Fruit fly (Drosophila melanogaster): ENCODE measurements around the gene RYa-R.

RYa-R gene

dm6 chr3R:26988412-26988981 is 8.3 kb upstream of the RYa-R start, which contains the start of gene CG31075 (continued):
- peak; percentile 97 for TF ChIP-seq eg (GFP tag; IDR thresholded peaks at IDR 0.05)
- peak; percentile 88 for TF ChIP-seq Sox102F (GFP tag; optimal IDR thresholded peaks at IDR 0.05)
- TF ChIP-seq CG11294 (GFP tag; IDR thresholded peaks at IDR 0.05), result peak; percentile 75
- peak; percentile 93 for TF ChIP-seq Ets96B (tag; optimal IDR thresholded peaks at IDR 0.05)
- TF ChIP-seq CG10631 (GFP tag; optimal IDR thresholded peaks at IDR 0.05), result peak; percentile 91
- peak; percentile 76 for TF ChIP-seq net (GFP tag; optimal IDR thresholded peaks at IDR 0.05)
- peak; percentile 84 for TF ChIP-seq spab (GFP tag; optimal IDR thresholded peaks at IDR 0.05)
- peak; percentile 87 for TF ChIP-seq Smox (GFP tag; optimal IDR thresholded peaks at IDR 0.05)
- peak; percentile 76 for TF ChIP-seq Blimp-1 (GFP tag; optimal IDR thresholded peaks at IDR 0.05)
- TF ChIP-seq CG6808 (GFP tag; optimal IDR thresholded peaks at IDR 0.05), result peak; percentile 86
- peak; percentile 73 for TF ChIP-seq CG4318 (GFP tag; optimal IDR thresholded peaks at IDR 0.05)
- TF ChIP-seq dsx (GFP tag; optimal IDR thresholded peaks at IDR 0.05; ENCODE audit: poor library complexity, severe bottlenecking), result peak; percentile 93
- peak; percentile 92 for TF ChIP-seq cyc (GFP tag; optimal IDR thresholded peaks at IDR 0.05)
- peak; percentile 41 for TF ChIP-seq Sox15 (GFP tag; optimal IDR thresholded peaks at IDR 0.05)
- peak; percentile 69 for TF ChIP-seq Hr39 (GFP tag; optimal IDR thresholded peaks at IDR 0.05)
- peak; percentile 87 for TF ChIP-seq Eip75B (GFP tag; optimal IDR thresholded peaks at IDR 0.05)
- TF ChIP-seq CG11902 (GFP tag; optimal IDR thresholded peaks at IDR 0.05), result peak; percentile 80
- TF ChIP-seq Eip78C (GFP tag), result peak; percentile 98

- peak; percentile 68 for TF ChIP-seq Sox102F (GFP tag; optimal IDR thresholded peaks at IDR 0.05)
- TF ChIP-seq ss (GFP tag; optimal IDR thresholded peaks at IDR 0.05), result peak; percentile 15 to 57
- peak; percentile 46 for TF ChIP-seq CG11762 (GFP tag; optimal IDR thresholded peaks at IDR 0.05; ENCODE audit: insufficient read depth)
- no peak for TF ChIP-seq CG6163 (GFP tag; IDR thresholded peaks at IDR 0.05)
- peak; percentile 26 for TF ChIP-seq Lpt (GFP tag; optimal IDR thresholded peaks at IDR 0.05)
- peak; percentile 65 for TF ChIP-seq CG6276 (GFP tag; optimal IDR thresholded peaks at IDR 0.05)
- peak; percentile 94 for TF ChIP-seq svp (GFP tag)
- TF ChIP-seq CG7368 (GFP tag; optimal IDR thresholded peaks at IDR 0.05), result peak; percentile 65
- TF ChIP-seq CG3032 (tag; optimal IDR thresholded peaks at IDR 0.05), result peak; percentile 53
- no peak for TF ChIP-seq net (GFP tag; optimal IDR thresholded peaks at IDR 0.05)
- peak; percentile 67 for TF ChIP-seq dsx (GFP tag; optimal IDR thresholded peaks at IDR 0.05; ENCODE audit: poor library complexity, severe bottlenecking)
- peak; percentile 48 for TF ChIP-seq vri (GFP tag; optimal IDR thresholded peaks at IDR 0.05)
- TF ChIP-seq eg (GFP tag; IDR thresholded peaks at IDR 0.05), result 0 out of 3 replicates have a peak, but pooled peaks have one; percentile 38
- peak; percentile 50 for TF ChIP-seq Ets96B (tag; optimal IDR thresholded peaks at IDR 0.05)
- no peak for TF ChIP-seq fd59A (GFP tag; optimal IDR thresholded peaks at IDR 0.05)
- peak; percentile 42 for TF ChIP-seq CG34406 (GFP tag; optimal IDR thresholded peaks at IDR 0.05)
- peak; percentile 9 for TF ChIP-seq CG32006 (GFP tag; optimal IDR thresholded peaks at IDR 0.05)
- TF ChIP-seq CG8119 (GFP tag; IDR thresholded peaks at IDR 0.05), result peak; percentile 34; the same call in 1 of the 3 replicates
- peak; percentile 54 for TF ChIP-seq Hr39 (GFP tag; optimal IDR thresholded peaks at IDR 0.05)
- TF ChIP-seq Hr38 (GFP tag; optimal IDR thresholded peaks at IDR 0.05), result no peak
- TF ChIP-seq CG15336 (GFP tag; IDR thresholded peaks at IDR 0.05), result 0 out of 2 replicates have a peak, but pooled peaks have one; percentile 24
- TF ChIP-seq CG10631 (GFP tag; optimal IDR thresholded peaks at IDR 0.05), result peak; percentile 32
- peak; percentile 43 for TF ChIP-seq pdm3 (GFP tag; optimal IDR thresholded peaks at IDR 0.05)
- TF ChIP-seq OdsH (GFP tag; optimal IDR thresholded peaks at IDR 0.05), result peak; percentile 36
- peak; percentile 65 for TF ChIP-seq CG3919 (GFP tag; optimal IDR thresholded peaks at IDR 0.05)
- peak; percentile 81 for TF ChIP-seq Met (GFP tag; optimal IDR thresholded peaks at IDR 0.05)
- peak; percentile 77 for TF ChIP-seq Sox14 (GFP tag; optimal IDR thresholded peaks at IDR 0.05)
- TF ChIP-seq CG10669 (GFP tag; optimal IDR thresholded peaks at IDR 0.05), result peak; percentile 64
- TF ChIP-seq spab (GFP tag; optimal IDR thresholded peaks at IDR 0.05), result peak; percentile 47
- TF ChIP-seq fkh (GFP tag; optimal IDR thresholded peaks at IDR 0.05), result peak; percentile 70
- peak; percentile 65 for TF ChIP-seq achi (GFP tag; optimal IDR thresholded peaks at IDR 0.05)
- TF ChIP-seq Sox15 (GFP tag; optimal IDR thresholded peaks at IDR 0.05), result peak; percentile 5
- no peak for TF ChIP-seq CG9139 (GFP tag; optimal IDR thresholded peaks at IDR 0.05)
- peak; percentile 60 for TF ChIP-seq Smox (GFP tag; optimal IDR thresholded peaks at IDR 0.05)
- peak; percentile 93 for TF ChIP-seq Eip78C (GFP tag)
- TF ChIP-seq fd85E (GFP tag; optimal IDR thresholded peaks at IDR 0.05), result no peak
- peak; percentile 56 for TF ChIP-seq CG31627 (GFP tag; optimal IDR thresholded peaks at IDR 0.05)
- no peak for TF ChIP-seq CG4318 (GFP tag; optimal IDR thresholded peaks at IDR 0.05)
- TF ChIP-seq CG8319 (GFP tag; optimal IDR thresholded peaks at IDR 0.05), result peak; percentile 45
- peak; percentile 83 for TF ChIP-seq Eip93F (GFP tag; optimal IDR thresholded peaks at IDR 0.05)
These were observed 6.8 kb upstream of the RYa-R start, which contains the start of gene CG31076 for dm6 chr3R:26989802-26990509. Gene CG31076, minus strand, starts transcription at chr3R:26989852.
